Fruit fly (Drosophila melanogaster) whole organism, wandering third instar larva: ENCODE measurements around the gene bt.
A peak's percentile ranks its signal among the peaks of the same experiment; 100 is the strongest.

Experiments
- Abd-B ChIP-seq: fragments of >200 bp; optimal IDR thresholded peaks from 2 replicates; lab custom pipeline; 2017; ENCODE audit warnings: missing biosample characterization, missing genetic modification characterization
- CG32264 ChIP-seq: fragments of 200-800 bp; sonication (Bioruptor generic); optimal IDR thresholded peaks from 2 replicates; lab custom pipeline; 2016; ENCODE audit warnings: missing biosample characterization, missing genetic modification characterization
- CG9705 ChIP-seq: fragments of 200-800 bp; sonication (Bioruptor generic); optimal IDR thresholded peaks from 2 replicates; lab custom pipeline; 2018; ENCODE audit warnings: missing biosample characterization, mild to moderate bottlenecking, missing genetic modification characterization
- CrebA ChIP-seq: fragments of 200-800 bp; sonication (Bioruptor generic); optimal IDR thresholded peaks from 2 replicates; lab custom pipeline; 2016; ENCODE audit warnings: missing biosample characterization, mild to moderate bottlenecking, missing genetic modification characterization, borderline replicate concordance
- Dfd ChIP-seq: fragments of >200 bp; optimal IDR thresholded peaks from 2 replicates; lab custom pipeline; 2017; ENCODE audit warnings: missing biosample characterization, missing genetic modification characterization
- Dif ChIP-seq: fragments of 200-275, 200-300 bp; sonication (Bioruptor generic); optimal IDR thresholded peaks from 2 replicates; lab custom pipeline; 2018; ENCODE audit warnings: missing biosample characterization, missing genetic modification characterization; ENCODE audit not compliant: partially characterized antibody
- GATAd ChIP-seq: sonication (Bioruptor generic); optimal IDR thresholded peaks from 2 replicates; lab custom pipeline; 2016; ENCODE audit warnings: missing biosample characterization, missing genetic modification characterization
- HLH106 ChIP-seq: fragments of 200-800 bp; optimal IDR thresholded peaks from 3 replicates; lab custom pipeline; 2019; ENCODE audit warnings: missing biosample characterization, mild to moderate bottlenecking, missing genetic modification characterization, moderate library complexity
- Hnf4 ChIP-seq: fragments of 200-800 bp; sonication (Bioruptor generic); optimal IDR thresholded peaks from 2 replicates; lab custom pipeline; 2016; ENCODE audit warnings: missing biosample characterization, mild to moderate bottlenecking, missing genetic modification characterization
- Hr78 ChIP-seq: fragments of >200 bp; optimal IDR thresholded peaks from 2 replicates; lab custom pipeline; 2017; ENCODE audit warnings: missing biosample characterization, missing genetic modification characterization
- Hr83 ChIP-seq: fragments of 200-300 bp; sonication (Bioruptor generic); optimal IDR thresholded peaks from 2 replicates; lab custom pipeline; 2016; ENCODE audit warnings: missing biosample characterization, mild to moderate bottlenecking, missing genetic modification characterization, moderate library complexity; ENCODE audit not compliant: poor library complexity, severe bottlenecking
- Jra ChIP-seq: sonication (Bioruptor generic); optimal IDR thresholded peaks from 2 replicates; lab custom pipeline; 2016; ENCODE audit warnings: missing biosample characterization, missing genetic modification characterization
- Mio ChIP-seq: sonication (Bioruptor generic); optimal IDR thresholded peaks from 2 replicates; lab custom pipeline; 2016; ENCODE audit warnings: missing biosample characterization, missing genetic modification characterization
- Myc ChIP-seq: fragments of >200 bp; optimal IDR thresholded peaks from 2 replicates; lab custom pipeline; 2017
- N ChIP-seq: fragments of >200 bp; optimal IDR thresholded peaks from 2 replicates; lab custom pipeline; 2018; ENCODE audit warnings: missing biosample characterization, missing external identifiers, missing genetic modification characterization
- OdsH ChIP-seq: fragments of 200-800 bp; sonication (Bioruptor generic); optimal IDR thresholded peaks from 2 replicates; lab custom pipeline; 2016; ENCODE audit warnings: missing biosample characterization, mild to moderate bottlenecking, missing genetic modification characterization
- Rel ChIP-seq, 2 experiments: fragments of 200-800 bp; sonication (Bioruptor generic) in 1 of 2; optimal IDR thresholded peaks; 2 replicates in 1 of 2; 3 replicates in 1 of 2; lab custom pipeline; 2016 to 2019; ENCODE audit warnings: mild to moderate bottlenecking in 2 of 2, missing biosample characterization in 2 of 2, missing genetic modification characterization in 2 of 2, moderate library complexity in 1 of 2
- Sp1 ChIP-seq: fragments of 200-800 bp; sonication (Bioruptor generic); optimal IDR thresholded peaks from 3 replicates; lab custom pipeline; 2019; ENCODE audit warnings: missing biosample characterization, mild to moderate bottlenecking, missing genetic modification characterization, moderate library complexity
- Vsx2 ChIP-seq: fragments of 200-300, 225-300 bp; sonication (Bioruptor generic); optimal IDR thresholded peaks from 2 replicates; lab custom pipeline; 2018; ENCODE audit warnings: missing biosample characterization, missing genetic modification characterization; ENCODE audit not compliant: partially characterized antibody
- br ChIP-seq: fragments of 200-800 bp; sonication (Bioruptor generic); optimal IDR thresholded peaks from 2 replicates; lab custom pipeline; 2016; ENCODE audit warnings: missing biosample characterization, missing genetic modification characterization
- brk ChIP-seq: fragments of 200-800 bp; sonication (Bioruptor generic); optimal IDR thresholded peaks from 2 replicates; lab custom pipeline; 2016; ENCODE audit warnings: missing biosample characterization, mild to moderate bottlenecking, missing genetic modification characterization
- dl ChIP-seq, 2 experiments: fragments of 175-275, 200-275 bp in 1 of 2; fragments of 200-275 bp in 1 of 2; sonication (Bioruptor generic); optimal IDR thresholded peaks; lab custom pipeline; 2018; ENCODE audit warnings: mild to moderate bottlenecking in 2 of 2, missing biosample characterization in 2 of 2, missing genetic modification characterization in 2 of 2, moderate library complexity in 2 of 2; ENCODE audit not compliant: partially characterized antibody in 2 of 2, insufficient read depth in 1 of 2
- dmrt93B ChIP-seq: fragments of 200-800 bp; sonication (Bioruptor generic); optimal IDR thresholded peaks from 2 replicates; lab custom pipeline; 2018; ENCODE audit warnings: missing biosample characterization, mild to moderate bottlenecking, missing genetic modification characterization
- dsf ChIP-seq: sonication (Bioruptor generic); optimal IDR thresholded peaks from 2 replicates; lab custom pipeline; 2016; ENCODE audit warnings: missing biosample characterization, missing genetic modification characterization, borderline replicate concordance
- ey ChIP-seq: fragments of 200-800 bp; sonication (Bioruptor generic); optimal IDR thresholded peaks from 2 replicates; lab custom pipeline; 2016; ENCODE audit warnings: missing biosample characterization, missing genetic modification characterization
- foxo ChIP-seq, 2 experiments: fragments of 200-800 bp; sonication (Bioruptor generic); optimal IDR thresholded peaks; 2 replicates in 1 of 2; 3 replicates in 1 of 2; lab custom pipeline; 2016 to 2017; ENCODE audit warnings: missing biosample characterization in 2 of 2, missing genetic modification characterization in 2 of 2
- fru ChIP-seq: fragments of 200-800 bp; sonication (Bioruptor generic); optimal IDR thresholded peaks from 3 replicates; lab custom pipeline; 2016; ENCODE audit warnings: missing biosample characterization, mild to moderate bottlenecking, missing genetic modification characterization
- h ChIP-seq: fragments of 200-800 bp; sonication (Bioruptor generic); optimal IDR thresholded peaks from 3 replicates; lab custom pipeline; 2016; ENCODE audit warnings: missing biosample characterization, mild to moderate bottlenecking, missing genetic modification characterization
- jim ChIP-seq: fragments of 175-275, 200-325 bp; sonication (Bioruptor generic); optimal IDR thresholded peaks from 2 replicates; lab custom pipeline; 2016; ENCODE audit warnings: missing biosample characterization, mild to moderate bottlenecking, missing genetic modification characterization
- lola ChIP-seq: fragments of >200 bp; optimal IDR thresholded peaks from 2 replicates; lab custom pipeline; 2017; ENCODE audit warnings: missing biosample characterization, missing genetic modification characterization
- pan ChIP-seq: fragments of >200 bp; optimal IDR thresholded peaks from 2 replicates; lab custom pipeline; 2017
- psq ChIP-seq: fragments of 200-800 bp; sonication (Bioruptor generic); optimal IDR thresholded peaks from 3 replicates; lab custom pipeline; 2017; ENCODE audit warnings: missing biosample characterization, mild to moderate bottlenecking, missing genetic modification characterization, moderate library complexity
- rgr ChIP-seq: fragments of 200-800 bp; sonication (Bioruptor generic); optimal IDR thresholded peaks from 3 replicates; lab custom pipeline; 2016; ENCODE audit warnings: missing biosample characterization, mild to moderate bottlenecking, missing genetic modification characterization
- sage ChIP-seq: fragments of 200-800 bp; sonication (Bioruptor generic); optimal IDR thresholded peaks from 2 replicates; lab custom pipeline; 2016; ENCODE audit warnings: missing biosample characterization, mild to moderate bottlenecking, missing genetic modification characterization
- sv ChIP-seq: fragments of 200-800 bp; sonication (Bioruptor generic); optimal IDR thresholded peaks from 3 replicates; lab custom pipeline; 2016; ENCODE audit warnings: missing biosample characterization, missing genetic modification characterization
- tai ChIP-seq: sonication (Bioruptor generic); optimal IDR thresholded peaks from 2 replicates; lab custom pipeline; 2016; ENCODE audit warnings: missing biosample characterization, missing genetic modification characterization
- usp ChIP-seq: fragments of >200 bp; optimal IDR thresholded peaks from 2 replicates; lab custom pipeline; 2017; ENCODE audit warnings: missing biosample characterization, missing genetic modification characterization
- woc ChIP-seq: sonication (Bioruptor generic); optimal IDR thresholded peaks from 2 replicates; lab custom pipeline; 2016; ENCODE audit warnings: missing biosample characterization, mild to moderate bottlenecking, missing genetic modification characterization

bt gene

DNA sequence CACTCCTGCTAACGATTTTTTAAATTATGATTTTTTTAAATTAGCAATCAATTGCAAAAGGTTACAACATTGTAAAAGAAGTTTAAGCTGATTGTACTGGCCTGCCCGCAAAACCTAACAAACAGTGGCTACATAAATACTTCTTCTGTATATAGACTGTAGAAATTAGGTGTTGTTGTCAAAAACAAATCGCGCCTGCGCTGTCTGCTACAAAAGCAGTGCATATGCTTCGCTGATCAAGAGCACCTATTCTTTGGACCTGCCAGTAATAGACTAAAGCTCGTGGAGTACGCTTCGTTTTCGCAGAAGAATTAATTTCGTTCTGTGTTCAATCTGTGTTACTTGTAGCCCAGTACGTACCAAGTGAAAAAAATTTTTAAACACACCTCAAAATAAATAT is at the start of gene bt:
Gene bt (plus strand): TSS at position 261 of the 400 bp plus-strand sequence.
- TF ChIP-seq psq (GFP tag; lab: Kevin White, UChicago): no peak
- no peak for TF ChIP-seq lola (GFP tag; lab: Kevin White, UChicago)
- peak; percentile 29 for TF ChIP-seq fru
- no peak for TF ChIP-seq h (GFP tag; lab: Kevin White, UChicago)
- no peak for TF ChIP-seq jim (GFP tag; lab: Kevin White, UChicago)
- TF ChIP-seq Jra (GFP tag; lab: Kevin White, UChicago): no peak

DNA sequence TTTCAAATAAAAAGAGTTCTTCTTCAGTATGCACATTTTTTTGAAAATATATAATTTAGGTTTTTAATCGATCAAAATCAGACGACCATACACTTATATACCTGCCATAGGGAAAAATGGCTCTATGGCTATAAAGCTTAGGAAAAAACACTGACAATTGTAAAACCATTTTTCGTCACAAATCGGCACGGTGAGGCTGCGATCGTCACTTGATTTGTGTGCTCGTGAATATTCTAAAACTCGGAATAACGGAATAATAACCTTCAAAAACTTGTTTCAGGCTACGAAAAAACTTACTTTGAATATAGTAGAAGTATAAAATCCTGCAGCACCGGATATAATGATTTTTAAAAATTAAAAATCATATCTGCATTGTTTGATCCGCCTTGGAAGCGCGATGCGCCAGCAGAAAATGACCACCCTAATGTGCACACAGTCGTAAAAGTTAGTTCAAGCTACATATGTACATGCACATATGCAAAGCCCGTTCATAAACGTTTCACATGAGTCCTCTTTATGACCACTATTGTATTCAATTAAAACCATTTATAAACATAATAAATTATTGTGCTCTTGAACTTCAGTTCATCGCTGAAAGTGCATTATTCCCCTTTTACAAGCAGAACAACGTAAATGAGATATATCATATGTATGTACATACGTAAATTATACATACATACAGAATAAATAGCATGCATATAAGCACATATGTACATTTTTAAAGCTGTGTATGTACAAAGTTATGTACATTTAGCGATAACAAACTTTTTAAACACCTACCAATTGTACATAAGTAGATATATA is 29.1 kb upstream of the bt start:
- no peak for TF ChIP-seq Hr83 (GFP tag; lab: Kevin White, UChicago)
- TF ChIP-seq Abd-B (GFP tag; lab: Kevin White, UChicago): no peak
- no peak for TF ChIP-seq foxo (GFP tag; optimal IDR thresholded peaks at IDR 0.05; lab: Kevin White, UChicago)
- no peak for TF ChIP-seq Jra (GFP tag; lab: Kevin White, UChicago)
- no peak for TF ChIP-seq Dfd (GFP tag; lab: Kevin White, UChicago)
- TF ChIP-seq Mio: no peak
- no peak for TF ChIP-seq dl (GFP tag; optimal IDR thresholded peaks at IDR 0.05; lab: Kevin White, UChicago; ENCODE audit: insufficient read depth in 1 of 2, partially characterized antibody in 2 of 2)
- TF ChIP-seq sage: no peak
- no peak for TF ChIP-seq GATAd (GFP tag; lab: Kevin White, UChicago)
- no peak for TF ChIP-seq pan (lab: Kevin White, UChicago)
- TF ChIP-seq Dif (GFP tag; lab: Kevin White, UChicago): no peak
- no peak for TF ChIP-seq dmrt93B (GFP tag; lab: Kevin White, UChicago)
- TF ChIP-seq ey (GFP tag; lab: Kevin White, UChicago): peak; percentile 76
- no peak for TF ChIP-seq lola (GFP tag; lab: Kevin White, UChicago)
- TF ChIP-seq brk (GFP tag; lab: Kevin White, UChicago): peak; percentile 5
- no peak for TF ChIP-seq Hr78 (GFP tag; lab: Kevin White, UChicago)
- TF ChIP-seq psq (GFP tag; lab: Kevin White, UChicago): no peak
- TF ChIP-seq CG9705 (GFP tag; lab: Kevin White, UChicago): no peak
- peak; percentile 36 for TF ChIP-seq tai
- no peak for TF ChIP-seq Sp1 (GFP tag; lab: Kevin White, UChicago)
- peak; percentile 34 for TF ChIP-seq fru
- TF ChIP-seq Hnf4: peak; percentile 9
- TF ChIP-seq sv (GFP tag; lab: Kevin White, UChicago): peak; percentile 19
- TF ChIP-seq rgr: no peak
- TF ChIP-seq h (GFP tag; lab: Kevin White, UChicago): no peak
- TF ChIP-seq N (GFP tag; lab: Kevin White, UChicago): no peak
- TF ChIP-seq Myc: no peak
- TF ChIP-seq HLH106 (tag; lab: Kevin White, UChicago): no peak
- no peak for TF ChIP-seq Vsx2 (GFP tag; lab: Kevin White, UChicago)
- no peak for TF ChIP-seq dsf (GFP tag; lab: Kevin White, UChicago)
- no peak for TF ChIP-seq usp
- TF ChIP-seq Rel (GFP tag; optimal IDR thresholded peaks at IDR 0.05; lab: Kevin White, UChicago): peak; percentile 14
- no peak for TF ChIP-seq Rel (tag; optimal IDR thresholded peaks at IDR 0.05; lab: Kevin White, UChicago)
- TF ChIP-seq CrebA (GFP tag; lab: Kevin White, UChicago): peak; percentile 43
- TF ChIP-seq jim (GFP tag; lab: Kevin White, UChicago): no peak
- no peak for TF ChIP-seq br (GFP tag; lab: Kevin White, UChicago)
- no peak for TF ChIP-seq CG32264
- TF ChIP-seq woc (GFP tag; lab: Kevin White, UChicago): peak; percentile 86
- TF ChIP-seq OdsH (GFP tag; lab: Kevin White, UChicago): no peak
